Worm (Caenorhabditis elegans): ENCODE data around the gene F37A8.5.

The F37A8.5 gene

ce11 chrIII:3931423-3931822, 25.0 kb upstream of the F37A8.5 start, which contains the start of gene F37A8.2:
F37A8.2 (minus strand) TSS chrIII:3931523.
- no peak for TF ChIP-seq nhr-25 (tag; optimal IDR thresholded peaks at IDR 0.05)
- TF ChIP-seq elt-1 (tag; optimal IDR thresholded peaks at IDR 0.05): no peak
- TF ChIP-seq F13H6.1 (tag; optimal IDR thresholded peaks at IDR 0.05): no peak
- TF ChIP-seq lsy-2 (tag; optimal IDR thresholded peaks at IDR 0.05): no peak

ce11 chrIII:3935808-3936207, 20.6 kb upstream of the F37A8.5 start, which contains the start of gene npl-10:
npl-10 (minus strand) TSS chrIII:3935908.
- TF ChIP-seq elt-3 (tag; optimal IDR thresholded peaks at IDR 0.05) (no peak), nhr-6 (tag; optimal IDR thresholded peaks at IDR 0.05) (no peak), fos-1 (tag; optimal IDR thresholded peaks at IDR 0.05) (no peak), nhr-129 (tag; optimal IDR thresholded peaks at IDR 0.05) (no peak), blmp-1 (tag; optimal IDR thresholded peaks at IDR 0.05; ENCODE audit: insufficient read depth) (no peak), elt-1 (tag; optimal IDR thresholded peaks at IDR 0.05) (no peak), nhr-237 (tag; optimal IDR thresholded peaks at IDR 0.05) (no peak), dmd-4 (tag; optimal IDR thresholded peaks at IDR 0.05) (no peak), ceh-16 (tag; optimal IDR thresholded peaks at IDR 0.05) (no peak), peb-1 (tag; optimal IDR thresholded peaks at IDR 0.05) (no peak), ZK546.5 (tag; optimal IDR thresholded peaks at IDR 0.05) (no peak), snpc-4 (tag; optimal IDR thresholded peaks at IDR 0.05) (no peak), ama-1 (optimal IDR thresholded peaks at IDR 0.05) (no peak), sma-9 (GFP tag; optimal IDR thresholded peaks at IDR 0.05) (no peak), sma-9 (tag; optimal IDR thresholded peaks at IDR 0.05) (no peak)

- TF ChIP-seq zag-1 (tag; optimal IDR thresholded peaks at IDR 0.05): no peak
- no peak for TF ChIP-seq nhr-6 (tag; optimal IDR thresholded peaks at IDR 0.05)
- TF ChIP-seq R02D3.7 (tag; optimal IDR thresholded peaks at IDR 0.05): no peak
- TF ChIP-seq ama-1 (optimal IDR thresholded peaks at IDR 0.05): no peak
- no peak for TF ChIP-seq ztf-11 (tag; optimal IDR thresholded peaks at IDR 0.05)
- TF ChIP-seq nhr-25 (tag; optimal IDR thresholded peaks at IDR 0.05): peak; percentile 33
- TF ChIP-seq elt-1 (tag; optimal IDR thresholded peaks at IDR 0.05): no peak
- TF ChIP-seq sma-9 (GFP tag; optimal IDR thresholded peaks at IDR 0.05): peak; percentile 58
- no peak for TF ChIP-seq sma-9 (tag; optimal IDR thresholded peaks at IDR 0.05)
- TF ChIP-seq nhr-77 (tag; optimal IDR thresholded peaks at IDR 0.05): no peak
- TF ChIP-seq Y55F3AM.14 (GFP tag; optimal IDR thresholded peaks at IDR 0.05): no peak
- TF ChIP-seq mdl-1 (tag; optimal IDR thresholded peaks at IDR 0.05): no peak
- no peak for TF ChIP-seq snpc-4 (tag; optimal IDR thresholded peaks at IDR 0.05)
- no peak for TF ChIP-seq ztf-4 (tag; optimal IDR thresholded peaks at IDR 0.05)
- peak; percentile 9 for TF ChIP-seq fos-1 (tag; optimal IDR thresholded peaks at IDR 0.05)
- peak; percentile 5 for TF ChIP-seq crh-2 (tag; optimal IDR thresholded peaks at IDR 0.05)
- no peak for TF ChIP-seq dmd-4 (tag; optimal IDR thresholded peaks at IDR 0.05)
- no peak for TF ChIP-seq C34F6.9 (tag; optimal IDR thresholded peaks at IDR 0.05)
- no peak for TF ChIP-seq unc-55 (GFP tag; optimal IDR thresholded peaks at IDR 0.05)
- TF ChIP-seq lsy-2 (tag; optimal IDR thresholded peaks at IDR 0.05): peak in 1 of 2 experiments; percentile 37
- TF ChIP-seq ceh-82 (tag; optimal IDR thresholded peaks at IDR 0.05): no peak
- no peak for TF ChIP-seq alr-1 (tag; optimal IDR thresholded peaks at IDR 0.05)
- TF ChIP-seq elt-3 (tag; optimal IDR thresholded peaks at IDR 0.05): no peak
- peak; percentile 36 for TF ChIP-seq gmeb-1 (tag; optimal IDR thresholded peaks at IDR 0.05)
- no peak for TF ChIP-seq sma-3 (GFP tag; optimal IDR thresholded peaks at IDR 0.05)
- TF ChIP-seq F13H6.1 (tag; optimal IDR thresholded peaks at IDR 0.05): peak; percentile 4
- peak; percentile 81 for TF ChIP-seq nhr-129 (tag; optimal IDR thresholded peaks at IDR 0.05)
- no peak for TF ChIP-seq lin-13 (GFP tag; optimal IDR thresholded peaks at IDR 0.05)
- no peak for TF ChIP-seq nhr-21 (tag; optimal IDR thresholded peaks at IDR 0.05)
- TF ChIP-seq mab-5 (tag; optimal IDR thresholded peaks at IDR 0.05): no peak
- no peak for TF ChIP-seq ZK546.5 (tag; optimal IDR thresholded peaks at IDR 0.05)
These were observed 4.4 kb upstream of the F37A8.5 start for ce11 chrIII:3952058-3952457.

ce11 chrIII:3953235-3953634, 3.2 kb upstream of the F37A8.5 start:
- TF ChIP-seq alr-1 (tag; optimal IDR thresholded peaks at IDR 0.05) (no peak), nhr-23 (tag; optimal IDR thresholded peaks at IDR 0.05) (no peak), ama-1 (optimal IDR thresholded peaks at IDR 0.05) (peak; percentile 3), R02D3.7 (tag; optimal IDR thresholded peaks at IDR 0.05) (no peak), ztf-11 (tag; optimal IDR thresholded peaks at IDR 0.05) (no peak), nhr-21 (tag; optimal IDR thresholded peaks at IDR 0.05) (peak; percentile 72), lin-13 (GFP tag; optimal IDR thresholded peaks at IDR 0.05) (peak; percentile 2), skn-1 (tag; optimal IDR thresholded peaks at IDR 0.05) (no peak), zag-1 (tag; optimal IDR thresholded peaks at IDR 0.05) (no peak), mdl-1 (tag; optimal IDR thresholded peaks at IDR 0.05) (peak in 1 of 2 experiments; percentile 63), nhr-77 (tag; optimal IDR thresholded peaks at IDR 0.05) (no peak), mbf-1 (tag; optimal IDR thresholded peaks at IDR 0.05) (no peak), sma-3 (GFP tag; optimal IDR thresholded peaks at IDR 0.05) (peak; percentile 30), unc-55 (GFP tag; optimal IDR thresholded peaks at IDR 0.05) (peak; percentile 40), elt-1 (tag; optimal IDR thresholded peaks at IDR 0.05) (no peak), aly-2 (tag; optimal IDR thresholded peaks at IDR 0.05) (no peak), nhr-129 (tag; optimal IDR thresholded peaks at IDR 0.05) (peak; percentile 85), nhr-12 (tag; optimal IDR thresholded peaks at IDR 0.05) (no peak), egl-27 (tag; optimal IDR thresholded peaks at IDR 0.05) (peak; percentile 51), nhr-10 (tag; optimal IDR thresholded peaks at IDR 0.05) (no peak), unc-62 (GFP tag; optimal IDR thresholded peaks at IDR 0.05) (no peak), unc-39 (tag; optimal IDR thresholded peaks at IDR 0.05) (no peak), gmeb-1 (tag; optimal IDR thresholded peaks at IDR 0.05) (no peak), nhr-11 (tag; optimal IDR thresholded peaks at IDR 0.05) (no peak), Y55F3AM.14 (GFP tag; optimal IDR thresholded peaks at IDR 0.05) (peak; percentile 61), ZK546.5 (tag; optimal IDR thresholded peaks at IDR 0.05) (no peak), ceh-16 (tag; optimal IDR thresholded peaks at IDR 0.05) (peak; percentile 72), lsy-2 (tag; optimal IDR thresholded peaks at IDR 0.05) (peak in 1 of 2 experiments; percentile 69), ztf-1 (GFP tag; conservative IDR thresholded peaks at IDR 0.05) (no peak), crh-2 (tag; optimal IDR thresholded peaks at IDR 0.05) (peak; percentile 0)
